Worm (Caenorhabditis elegans): ENCODE results near the gene syf-3.

DNA sequence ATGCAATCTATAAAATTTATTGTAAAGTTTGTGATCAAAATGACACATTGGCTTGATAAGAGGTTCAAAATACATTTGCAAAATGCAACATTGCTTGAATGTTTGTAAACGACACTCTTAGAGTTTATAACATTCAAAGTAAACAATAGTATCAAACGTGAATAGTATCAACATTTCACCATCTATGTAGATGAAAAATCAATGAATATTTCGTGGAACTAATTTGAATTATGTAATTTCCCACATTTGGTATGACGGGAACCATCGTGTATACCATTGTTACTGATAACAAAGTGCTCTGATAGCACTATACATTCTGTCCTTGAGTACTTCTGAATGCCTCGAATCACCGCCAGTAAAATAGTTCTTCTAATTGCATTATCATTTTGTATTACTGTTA is 9.2 kb upstream of the syf-3 start, which contains the start of gene galt-1:
- TF ChIP-seq snpc-4 (tag; optimal IDR thresholded peaks at IDR 0.05) (no peak), R02D3.7 (tag; optimal IDR thresholded peaks at IDR 0.05) (no peak), ztf-11 (tag; optimal IDR thresholded peaks at IDR 0.05) (no peak), nfya-1 (tag; optimal IDR thresholded peaks at IDR 0.05; ENCODE audit: insufficient read depth) (no peak)
